Worm (Caenorhabditis elegans) whole organism, L3 larva: Measurements from ENCODE around the gene zyg-11.

ENCODE experiments used
- aly-2 ChIP-seq: fragments of 150-350 bp; optimal IDR thresholded peaks from 2 replicates; lab custom pipeline; 2014; ENCODE audit warnings: missing biosample characterization, missing genetic modification characterization
- lin-15B ChIP-seq: fragments of 150-350 bp; optimal IDR thresholded peaks from 2 replicates; lab custom pipeline; 2014; ENCODE audit warnings: missing biosample characterization, missing genetic modification characterization
- lin-39 ChIP-seq: fragments of 150-350 bp; optimal IDR thresholded peaks from 2 replicates; lab custom pipeline; 2018; ENCODE audit warnings: missing biosample characterization, missing genetic modification reagents, missing genetic modification characterization
- nfya-1 ChIP-seq: sonication (generic microtip); optimal IDR thresholded peaks from 2 replicates; lab custom pipeline; 2017; ENCODE audit warnings: missing genetic modification characterization, mild to moderate bottlenecking, missing compliant biosample characterization, antibody characterized with exemption, moderate library complexity; ENCODE audit not compliant: insufficient read depth
- nhr-77 ChIP-seq: fragments of 150-350 bp; optimal IDR thresholded peaks from 2 replicates; lab custom pipeline; 2014; ENCODE audit warnings: missing biosample characterization, missing genetic modification characterization
- unc-39 ChIP-seq: sonication (generic microtip); optimal IDR thresholded peaks from 4 replicates; lab custom pipeline; 2017; ENCODE audit warnings: missing biosample characterization, missing genetic modification characterization
- unc-62 ChIP-seq: fragments of 150-350 bp; sonication (generic microtip); optimal IDR thresholded peaks from 4 replicates; lab custom pipeline; 2014; ENCODE audit warnings: missing biosample characterization, missing genetic modification reagents, missing genetic modification characterization
- zag-1 ChIP-seq: fragments of 150-350 bp; optimal IDR thresholded peaks from 2 replicates; lab custom pipeline; 2014; ENCODE audit warnings: missing biosample characterization, missing genetic modification characterization
- ztf-11 ChIP-seq: fragments of 150-350 bp; optimal IDR thresholded peaks from 2 replicates; lab custom pipeline; 2014; ENCODE audit warnings: missing biosample characterization, missing genetic modification characterization

DNA sequence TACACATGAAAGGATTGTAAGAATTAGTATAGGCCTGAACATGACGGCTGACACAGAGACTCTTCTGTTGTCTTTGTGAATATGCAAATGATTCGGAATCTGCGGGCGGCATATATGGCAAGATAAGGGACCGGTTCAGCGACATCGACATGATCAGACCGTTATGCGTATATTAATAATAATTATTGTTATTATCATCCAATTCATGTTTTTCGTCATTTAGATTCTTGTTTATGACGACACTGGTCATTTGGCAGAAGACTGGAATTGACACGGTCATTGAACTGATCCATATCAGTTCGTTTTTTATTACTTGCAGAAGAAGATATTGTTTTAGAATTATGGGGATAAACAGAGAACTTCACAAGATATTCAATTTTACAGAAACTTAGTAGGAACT, 33.0 kb downstream of the zyg-11 start, which contains the start of gene mtre-1:
- TF ChIP-seq lin-15B (tag; lab: Kevin White, UChicago) (no peak), unc-62 (no peak), nhr-77 (tag; lab: Kevin White, UChicago) (no peak), lin-39 (tag; lab: Kevin White, UChicago) (no peak), unc-39 (tag; lab: Kevin White, UChicago) (no peak), ztf-11 (tag; lab: Kevin White, UChicago) (no peak), zag-1 (tag; lab: Kevin White, UChicago) (no peak), nfya-1 (tag; lab: Kevin White, UChicago) (no peak), aly-2 (tag; lab: Kevin White, UChicago) (no peak)
